Fruit fly (Drosophila melanogaster) whole organism, wandering third instar larva: ENCODE results near the gene CG14096.
"Not testable (repeated sequence)": the region's sequence is repeated elsewhere in the genome, so short reads cannot be mapped to it uniquely, and the experiment has no call there.

Experiments used
- Dfd ChIP-seq: fragments of >200 bp; optimal IDR thresholded peaks from 2 replicates; lab custom pipeline; 2017; ENCODE audit warnings: missing biosample characterization, missing genetic modification characterization
- Hr78 ChIP-seq: fragments of >200 bp; optimal IDR thresholded peaks from 2 replicates; lab custom pipeline; 2017; ENCODE audit warnings: missing biosample characterization, missing genetic modification characterization
- Myc ChIP-seq: fragments of >200 bp; optimal IDR thresholded peaks from 2 replicates; lab custom pipeline; 2017
- Vsx2 ChIP-seq: fragments of 200-300, 225-300 bp; sonication (Bioruptor generic); optimal IDR thresholded peaks from 2 replicates; lab custom pipeline; 2018; ENCODE audit warnings: missing biosample characterization, missing genetic modification characterization; ENCODE audit not compliant: partially characterized antibody
- brk ChIP-seq: fragments of 200-800 bp; sonication (Bioruptor generic); optimal IDR thresholded peaks from 2 replicates; lab custom pipeline; 2016; ENCODE audit warnings: missing biosample characterization, mild to moderate bottlenecking, missing genetic modification characterization
- dmrt93B ChIP-seq: fragments of 200-800 bp; sonication (Bioruptor generic); optimal IDR thresholded peaks from 2 replicates; lab custom pipeline; 2018; ENCODE audit warnings: missing biosample characterization, mild to moderate bottlenecking, missing genetic modification characterization
- dsf ChIP-seq: sonication (Bioruptor generic); optimal IDR thresholded peaks from 2 replicates; lab custom pipeline; 2016; ENCODE audit warnings: missing biosample characterization, missing genetic modification characterization, borderline replicate concordance
- ey ChIP-seq: fragments of 200-800 bp; sonication (Bioruptor generic); optimal IDR thresholded peaks from 2 replicates; lab custom pipeline; 2016; ENCODE audit warnings: missing biosample characterization, missing genetic modification characterization
- h ChIP-seq: fragments of 200-800 bp; sonication (Bioruptor generic); optimal IDR thresholded peaks from 3 replicates; lab custom pipeline; 2016; ENCODE audit warnings: missing biosample characterization, mild to moderate bottlenecking, missing genetic modification characterization
- jim ChIP-seq: fragments of 175-275, 200-325 bp; sonication (Bioruptor generic); optimal IDR thresholded peaks from 2 replicates; lab custom pipeline; 2016; ENCODE audit warnings: missing biosample characterization, mild to moderate bottlenecking, missing genetic modification characterization
- lola ChIP-seq: fragments of >200 bp; optimal IDR thresholded peaks from 2 replicates; lab custom pipeline; 2017; ENCODE audit warnings: missing biosample characterization, missing genetic modification characterization
- psq ChIP-seq: fragments of 200-800 bp; sonication (Bioruptor generic); optimal IDR thresholded peaks from 3 replicates; lab custom pipeline; 2017; ENCODE audit warnings: missing biosample characterization, mild to moderate bottlenecking, missing genetic modification characterization, moderate library complexity

- not testable (repeated sequence) for TF ChIP-seq dsf (GFP tag; lab: Kevin White, UChicago); Myc; Dfd (GFP tag; lab: Kevin White, UChicago); psq (GFP tag; lab: Kevin White, UChicago); dmrt93B (GFP tag; lab: Kevin White, UChicago); Hr78; Vsx2; ey (GFP tag; lab: Kevin White, UChicago); lola (GFP tag; lab: Kevin White, UChicago); h (GFP tag; lab: Kevin White, UChicago); jim; brk
Measured at dm6 chr3L:19475478-19475877, 8.6 kb upstream of the CG14096 start, which contains the start of the genes CG18294 and CG32213.
